Worm (Caenorhabditis elegans): ENCODE results near the gene zyg-12.

- TF ChIP-seq snpc-4 (tag; optimal IDR thresholded peaks at IDR 0.05) (no peak), zag-1 (tag; optimal IDR thresholded peaks at IDR 0.05) (no peak), nhr-28 (tag; optimal IDR thresholded peaks at IDR 0.05) (no peak), fos-1 (tag; optimal IDR thresholded peaks at IDR 0.05) (no peak), nhr-12 (tag; optimal IDR thresholded peaks at IDR 0.05) (no peak), ztf-11 (tag; optimal IDR thresholded peaks at IDR 0.05) (no peak), ama-1 (optimal IDR thresholded peaks at IDR 0.05) (no peak), jun-1 (tag; optimal IDR thresholded peaks at IDR 0.05) (no peak), ceh-90 (tag; optimal IDR thresholded peaks at IDR 0.05) (no peak), lin-15B (tag; optimal IDR thresholded peaks at IDR 0.05) (no peak), rnt-1 (tag; optimal IDR thresholded peaks at IDR 0.05) (no peak), snu-23 (GFP tag; optimal IDR thresholded peaks at IDR 0.05) (no peak), sox-4 (tag; optimal IDR thresholded peaks at IDR 0.05) (no peak)
These were observed 40.1 kb downstream of the zyg-12 start, which contains the start of gene T27F7.12 for ce11 chrII:4989802-4990201.
